Worm (Caenorhabditis elegans) whole organism, mixed stage, embryonic: ENCODE results near the gene cyp-13A11.

Source experiments
- M03D4.4 ChIP-seq: sonication (generic microtip); optimal IDR thresholded peaks from 2 replicates; lab custom pipeline; 2017; ENCODE audit warnings: mild to moderate bottlenecking, missing genetic modification characterization, missing compliant biosample characterization
- bed-3 ChIP-seq: fragments of 200-800 bp; sonication (Bioruptor generic); optimal IDR thresholded peaks from 3 replicates; lab custom pipeline; 2018; ENCODE audit warnings: mild to moderate bottlenecking, missing genetic modification characterization, moderate library complexity, missing compliant biosample characterization
- blmp-1 ChIP-seq: fragments of 150-350 bp; optimal IDR thresholded peaks from 2 replicates; lab custom pipeline; 2014; ENCODE audit warnings: missing biosample characterization, missing genetic modification characterization
- ceh-39 ChIP-seq: fragments of 150-350 bp; optimal IDR thresholded peaks from 2 replicates; lab custom pipeline; 2014; ENCODE audit warnings: missing biosample characterization, missing genetic modification characterization
- ceh-43 ChIP-seq: fragments of 200-800 bp; sonication (Bioruptor generic); optimal IDR thresholded peaks from 2 replicates; lab custom pipeline; 2018; ENCODE audit warnings: mild to moderate bottlenecking, missing genetic modification characterization, moderate library complexity, missing compliant biosample characterization
- ceh-83 ChIP-seq: fragments of 200-800 bp; sonication (Bioruptor generic); optimal IDR thresholded peaks from 2 replicates; lab custom pipeline; 2018; ENCODE audit warnings: mild to moderate bottlenecking, missing genetic modification characterization, missing compliant biosample characterization
- ces-1 ChIP-seq: fragments of 150-350 bp; optimal IDR thresholded peaks from 2 replicates; lab custom pipeline; 2014; ENCODE audit warnings: missing biosample characterization, missing genetic modification reagents, missing genetic modification characterization
- cnd-1 ChIP-seq: fragments of 200-800 bp; sonication (Bioruptor generic); optimal IDR thresholded peaks from 2 replicates; lab custom pipeline; 2018; ENCODE audit warnings: mild to moderate bottlenecking, missing genetic modification characterization, missing compliant biosample characterization
- drap-1 ChIP-seq: fragments of 200-800 bp; sonication (Bioruptor generic); optimal IDR thresholded peaks from 3 replicates; lab custom pipeline; 2018; ENCODE audit warnings: mild to moderate bottlenecking, missing genetic modification characterization, missing compliant biosample characterization
- elt-1 ChIP-seq: sonication (generic microtip); optimal IDR thresholded peaks from 2 replicates; lab custom pipeline; 2017; ENCODE audit warnings: missing genetic modification characterization, mild to moderate bottlenecking, missing compliant biosample characterization, antibody characterized with exemption, moderate library complexity, borderline replicate concordance; ENCODE audit not compliant: insufficient read depth
- elt-3 ChIP-seq: fragments of 150-350 bp; optimal IDR thresholded peaks from 2 replicates; lab custom pipeline; 2014; ENCODE audit warnings: missing biosample characterization, missing genetic modification characterization
- flh-1 ChIP-seq: fragments of 200-800 bp; sonication (Bioruptor generic); optimal IDR thresholded peaks from 2 replicates; lab custom pipeline; 2018; ENCODE audit warnings: mild to moderate bottlenecking, missing genetic modification characterization, moderate library complexity, missing compliant biosample characterization
- ham-2 ChIP-seq: fragments of 200-800 bp; sonication (Bioruptor generic); optimal IDR thresholded peaks from 2 replicates; lab custom pipeline; 2018; ENCODE audit warnings: mild to moderate bottlenecking, missing genetic modification characterization, missing compliant biosample characterization
- hlh-1 ChIP-seq: fragments of 150-350 bp; optimal IDR thresholded peaks from 2 replicates; lab custom pipeline; 2014; ENCODE audit warnings: missing biosample characterization, missing genetic modification reagents, missing genetic modification characterization
- lin-13 ChIP-seq: fragments of 150-350 bp; optimal IDR thresholded peaks from 2 replicates; lab custom pipeline; 2014; ENCODE audit warnings: missing biosample characterization, missing genetic modification characterization
- lin-32 ChIP-seq: fragments of 200-800 bp; sonication (Bioruptor generic); optimal IDR thresholded peaks from 2 replicates; lab custom pipeline; 2018; ENCODE audit warnings: mild to moderate bottlenecking, missing genetic modification characterization, missing compliant biosample characterization
- lsy-2 ChIP-seq: fragments of 150-350 bp; optimal IDR thresholded peaks from 2 replicates; lab custom pipeline; 2014; ENCODE audit warnings: missing biosample characterization, missing genetic modification characterization
- mab-5 ChIP-seq: fragments of 150-350 bp; optimal IDR thresholded peaks from 2 replicates; lab custom pipeline; 2014; ENCODE audit warnings: missing biosample characterization, missing genetic modification characterization
- mep-1 ChIP-seq: fragments of 150-350 bp; optimal IDR thresholded peaks from 2 replicates; lab custom pipeline; 2017; ENCODE audit warnings: missing biosample characterization, missing genetic modification reagents, missing genetic modification characterization, inconsistent platforms
- mls-2 ChIP-seq: sonication (generic microtip); optimal IDR thresholded peaks from 2 replicates; lab custom pipeline; 2016; ENCODE audit warnings: mild to moderate bottlenecking, missing genetic modification characterization, moderate library complexity, missing compliant biosample characterization
- nhr-12 ChIP-seq: fragments of 150-350 bp; optimal IDR thresholded peaks from 2 replicates; lab custom pipeline; 2014; ENCODE audit warnings: missing biosample characterization, missing genetic modification characterization
- nhr-2 ChIP-seq: fragments of 150-350 bp; optimal IDR thresholded peaks from 2 replicates; lab custom pipeline; 2014; ENCODE audit warnings: missing biosample characterization, missing genetic modification characterization
- nhr-237 ChIP-seq: fragments of 150-350 bp; optimal IDR thresholded peaks from 2 replicates; lab custom pipeline; 2014; ENCODE audit warnings: missing biosample characterization, missing genetic modification characterization
- nhr-28 ChIP-seq: fragments of 150-350 bp; optimal IDR thresholded peaks from 2 replicates; lab custom pipeline; 2014; ENCODE audit warnings: missing biosample characterization, missing genetic modification characterization
- nhr-76 ChIP-seq: sonication (generic microtip); optimal IDR thresholded peaks from 2 replicates; lab custom pipeline; 2017; ENCODE audit warnings: missing biosample characterization, missing genetic modification characterization
- pha-4 ChIP-seq: fragments of 150-350 bp; optimal IDR thresholded peaks from 2 replicates; lab custom pipeline; 2018; ENCODE audit warnings: missing biosample characterization, missing genetic modification reagents, missing genetic modification characterization
- sem-2 ChIP-seq: fragments of 200-800 bp; sonication (Bioruptor generic); optimal IDR thresholded peaks from 2 replicates; lab custom pipeline; 2018; ENCODE audit warnings: mild to moderate bottlenecking, missing genetic modification characterization, missing compliant biosample characterization
- snpc-4 ChIP-seq: fragments of 150-350 bp; optimal IDR thresholded peaks from 2 replicates; lab custom pipeline; 2014; ENCODE audit warnings: missing biosample characterization, missing genetic modification characterization
- sptf-1 ChIP-seq: sonication (generic microtip); optimal IDR thresholded peaks from 2 replicates; lab custom pipeline; 2017; ENCODE audit warnings: mild to moderate bottlenecking, missing genetic modification characterization, moderate library complexity, missing compliant biosample characterization
- tbx-8 ChIP-seq: fragments of 200-800 bp; sonication (Bioruptor generic); optimal IDR thresholded peaks from 2 replicates; lab custom pipeline; 2018; ENCODE audit warnings: mild to moderate bottlenecking, missing genetic modification characterization, moderate library complexity, missing compliant biosample characterization
- unc-120 ChIP-seq: sonication (generic microtip); optimal IDR thresholded peaks from 2 replicates; lab custom pipeline; 2017; ENCODE audit warnings: missing genetic modification characterization, missing compliant biosample characterization; ENCODE audit not compliant: poor library complexity, severe bottlenecking
- unc-39 ChIP-seq: fragments of 150-350 bp; optimal IDR thresholded peaks from 2 replicates; lab custom pipeline; 2014; ENCODE audit warnings: missing biosample characterization, missing genetic modification characterization
- unc-62 ChIP-seq: fragments of 150-350 bp; optimal IDR thresholded peaks from 2 replicates; lab custom pipeline; 2014; ENCODE audit warnings: missing biosample characterization, missing genetic modification reagents, missing genetic modification characterization
- zip-8 ChIP-seq: fragments of 150-350 bp; optimal IDR thresholded peaks from 2 replicates; lab custom pipeline; 2014; ENCODE audit warnings: missing biosample characterization, missing genetic modification characterization
- ztf-11 ChIP-seq: fragments of 150-350 bp; optimal IDR thresholded peaks from 2 replicates; lab custom pipeline; 2014; ENCODE audit warnings: missing biosample characterization, missing genetic modification characterization

Gene cyp-13A11

DNA sequence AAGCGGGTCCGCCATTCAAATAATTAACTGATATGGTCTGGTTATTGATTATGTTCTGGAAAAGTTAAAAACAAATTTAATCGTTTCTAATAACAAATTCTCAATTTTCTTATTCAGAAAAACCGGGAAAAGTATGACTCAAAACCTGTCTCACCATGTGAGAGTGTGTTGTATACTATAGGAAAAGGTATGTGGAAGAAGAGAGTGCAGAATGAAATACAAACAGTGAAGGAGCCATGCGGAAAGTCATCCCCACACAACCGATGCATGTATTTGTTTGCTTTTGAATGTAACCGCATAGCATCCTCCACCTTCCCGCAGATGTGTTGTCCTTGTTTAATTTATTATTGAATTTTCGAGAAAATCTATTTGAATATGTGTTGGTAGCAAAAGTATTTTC is 20.3 kb upstream of the cyp-13A11 start, which contains the start of gene ZK1010.8:
TSS of gene ZK1010.8 (minus strand) at position 214 of the 400 bp plus-strand sequence.
- TF ChIP-seq pha-4 (tag; lab: Kevin White, UChicago): peak; percentile 34
- TF ChIP-seq mab-5 (tag; lab: Kevin White, UChicago): no peak
- TF ChIP-seq zip-8 (tag; lab: Kevin White, UChicago): no peak

- TF ChIP-seq cnd-1 (tag; lab: Kevin White, UChicago) (no peak), pha-4 (tag; lab: Kevin White, UChicago) (peak; percentile 6), elt-3 (tag; lab: Kevin White, UChicago) (no peak), ztf-11 (tag; lab: Kevin White, UChicago) (no peak), lsy-2 (peak; percentile 40), ceh-43 (no peak), ces-1 (GFP tag; lab: Kevin White, UChicago) (peak; percentile 95), hlh-1 (tag; lab: Kevin White, UChicago) (no peak), unc-120 (tag; lab: Kevin White, UChicago) (peak; percentile 58), nhr-76 (no peak), M03D4.4 (no peak), snpc-4 (no peak), blmp-1 (tag; lab: Kevin White, UChicago) (no peak), nhr-2 (tag; lab: Kevin White, UChicago) (no peak), lin-13 (no peak), nhr-12 (tag; lab: Kevin White, UChicago) (no peak), mep-1 (tag; lab: Kevin White, UChicago) (peak; percentile 63), nhr-237 (tag; lab: Kevin White, UChicago) (peak; percentile 59), sptf-1 (tag; lab: Kevin White, UChicago) (peak; percentile 32), ceh-39 (tag; lab: Kevin White, UChicago) (no peak), mab-5 (tag; lab: Kevin White, UChicago) (no peak), sem-2 (GFP tag; lab: Kevin White, UChicago) (no peak), elt-1 (no peak), unc-39 (no peak), nhr-28 (tag; lab: Kevin White, UChicago) (no peak), lin-32 (GFP tag; lab: Kevin White, UChicago) (no peak), zip-8 (tag; lab: Kevin White, UChicago) (no peak), unc-62 (GFP tag; lab: Kevin White, UChicago) (no peak), ham-2 (GFP tag; lab: Kevin White, UChicago) (no peak), flh-1 (GFP tag; lab: Kevin White, UChicago) (no peak), ceh-83 (GFP tag; lab: Kevin White, UChicago) (no peak), tbx-8 (GFP tag; lab: Kevin White, UChicago) (no peak), bed-3 (no peak), drap-1 (GFP tag; lab: Kevin White, UChicago) (no peak), mls-2 (tag; lab: Kevin White, UChicago) (no peak)
Measured at ce11 chrIII:13002098-13002497, 18.7 kb upstream of the cyp-13A11 start, which contains the start of gene ZK1010.10. TSS of gene ZK1010.10 (plus strand) at chrIII:13002383.

DNA sequence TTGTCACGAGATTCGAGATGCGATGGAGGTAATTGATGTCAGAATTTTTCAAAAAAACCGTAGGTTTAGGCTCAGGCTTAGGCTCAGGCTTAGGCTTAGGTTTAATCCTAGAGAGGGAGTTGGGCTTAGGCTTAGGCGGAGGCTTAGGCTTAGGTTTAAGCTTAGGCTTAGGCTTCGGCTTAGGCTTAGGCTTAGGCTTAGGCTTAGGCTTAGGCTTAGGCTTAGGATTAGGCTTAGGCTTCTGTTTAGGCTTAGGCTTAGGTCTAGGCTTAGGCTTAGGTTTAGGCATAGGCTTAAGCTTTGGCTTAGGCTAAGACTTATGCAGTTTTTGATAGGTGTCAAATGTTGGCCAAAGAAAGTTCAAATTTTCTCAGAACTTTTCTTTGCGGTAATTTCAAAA is 16.5 kb upstream of the cyp-13A11 start:
- TF ChIP-seq sem-2 (GFP tag; lab: Kevin White, UChicago) (no peak), ham-2 (GFP tag; lab: Kevin White, UChicago) (peak; percentile 19)

- no peak for TF ChIP-seq snpc-4
- no peak for TF ChIP-seq nhr-12 (tag; lab: Kevin White, UChicago)
- no peak for TF ChIP-seq lsy-2
- no peak for TF ChIP-seq pha-4 (tag; lab: Kevin White, UChicago)
- no peak for TF ChIP-seq blmp-1 (tag; lab: Kevin White, UChicago)
- TF ChIP-seq tbx-8 (GFP tag; lab: Kevin White, UChicago): no peak
- TF ChIP-seq unc-120 (tag; lab: Kevin White, UChicago): no peak
- TF ChIP-seq flh-1 (GFP tag; lab: Kevin White, UChicago): no peak
- no peak for TF ChIP-seq sptf-1 (tag; lab: Kevin White, UChicago)
- TF ChIP-seq unc-62 (GFP tag; lab: Kevin White, UChicago): no peak
- no peak for TF ChIP-seq mep-1 (tag; lab: Kevin White, UChicago)
- TF ChIP-seq nhr-2 (tag; lab: Kevin White, UChicago): no peak
- no peak for TF ChIP-seq hlh-1 (tag; lab: Kevin White, UChicago)
Measured at ce11 chrIII:13005161-13005560, 15.6 kb upstream of the cyp-13A11 start, which contains the start of gene snf-7. TSS of gene snf-7 (plus strand) at chrIII:13005461.
